Fruit fly (Drosophila melanogaster): ENCODE results near the gene nej.

Gene nej

dm6 chrX:9650757-9651594, 35.9 kb downstream of the nej start (continued):
- peak; percentile 67 for TF ChIP-seq schlank (tag; optimal IDR thresholded peaks at IDR 0.05)
- peak; percentile 86 for TF ChIP-seq psq (GFP tag; optimal IDR thresholded peaks at IDR 0.05)
- peak; percentile 81 for TF ChIP-seq CG4360 (GFP tag; IDR thresholded peaks at IDR 0.05)
- peak; percentile 88 for TF ChIP-seq CG18764 (GFP tag; optimal IDR thresholded peaks at IDR 0.05)
- TF ChIP-seq Dbx (GFP tag; IDR thresholded peaks at IDR 0.05): peak; percentile 76
- no peak for TF ChIP-seq pan (optimal IDR thresholded peaks at IDR 0.05)
- peak in 1 of 2 experiments; percentile 96 for TF ChIP-seq pan (GFP tag; optimal IDR thresholded peaks at IDR 0.05 in 1 of 2, IDR thresholded peaks at IDR 0.05 in 1 of 2)
- no peak for TF ChIP-seq sna (GFP tag; IDR thresholded peaks at IDR 0.05; ENCODE audit: partially characterized antibody)
- peak; percentile 87 for TF ChIP-seq CG14667 (GFP tag; IDR thresholded peaks at IDR 0.05)
- peak; percentile 69 for TF ChIP-seq CG14965 (GFP tag; optimal IDR thresholded peaks at IDR 0.05; ENCODE audit: borderline replicate concordance)
- TF ChIP-seq ac (GFP tag; optimal IDR thresholded peaks at IDR 0.05): peak; percentile 93
- peak in 1 of 2 experiments; percentile 93 for TF ChIP-seq Eip74EF (GFP tag; optimal IDR thresholded peaks at IDR 0.05)
- TF ChIP-seq B-H2 (GFP tag; optimal IDR thresholded peaks at IDR 0.05): no peak
- peak; percentile 94 for TF ChIP-seq CG12391 (tag; optimal IDR thresholded peaks at IDR 0.05)
- peak; percentile 63; the same call in 1 of the 2 replicates for TF ChIP-seq CkIIα-i1 (GFP tag; IDR thresholded peaks at IDR 0.05)
- TF ChIP-seq br (optimal IDR thresholded peaks at IDR 0.05): no peak
- peak; percentile 92 for TF ChIP-seq HHEX (GFP tag; optimal IDR thresholded peaks at IDR 0.05)
- TF ChIP-seq gem (tag; optimal IDR thresholded peaks at IDR 0.05): peak; percentile 96
- TF ChIP-seq lab (GFP tag; optimal IDR thresholded peaks at IDR 0.05): peak; percentile 93
- peak; percentile 93 for TF ChIP-seq CG11398 (GFP tag; optimal IDR thresholded peaks at IDR 0.05)
- TF ChIP-seq vvl (GFP tag; IDR thresholded peaks at IDR 0.05): peak; percentile 98
- peak; percentile 89 for TF ChIP-seq CG4404 (GFP tag; IDR thresholded peaks at IDR 0.05)
- 0 out of 4 replicates have a peak, but pooled peaks have one; percentile 29 for TF ChIP-seq Dll (GFP tag; IDR thresholded peaks at IDR 0.05; ENCODE audit: partially characterized antibody)
- TF ChIP-seq ind (GFP tag; optimal IDR thresholded peaks at IDR 0.05): peak; percentile 93
- TF ChIP-seq Sry-β (GFP tag; optimal IDR thresholded peaks at IDR 0.05): peak; percentile 45
- peak; percentile 69 for TF ChIP-seq Jarid2 (GFP tag; optimal IDR thresholded peaks at IDR 0.05)
- peak; percentile 85 for TF ChIP-seq BtbVII (GFP tag; optimal IDR thresholded peaks at IDR 0.05)
- peak; percentile 46 for TF ChIP-seq CG7271 (tag; optimal IDR thresholded peaks at IDR 0.05)
- TF ChIP-seq seq (GFP tag; IDR thresholded peaks at IDR 0.05): peak; percentile 93
- peak; percentile 37 for TF ChIP-seq CG7928 (GFP tag; optimal IDR thresholded peaks at IDR 0.05)
- peak; percentile 90 for TF ChIP-seq CG4617 (GFP tag; optimal IDR thresholded peaks at IDR 0.05; ENCODE audit: borderline replicate concordance)
- TF ChIP-seq wek (GFP tag; optimal IDR thresholded peaks at IDR 0.05): peak; percentile 82
- TF ChIP-seq Stat92E (GFP tag; optimal IDR thresholded peaks at IDR 0.05): peak in 1 of 3 experiments; percentile 75
- TF ChIP-seq CG4820 (GFP tag; optimal IDR thresholded peaks at IDR 0.05): peak; percentile 92
- peak; percentile 97 for TF ChIP-seq otp (GFP tag; IDR thresholded peaks at IDR 0.05)
- TF ChIP-seq sens-2 (GFP tag; IDR thresholded peaks at IDR 0.05): peak; percentile 96
- TF ChIP-seq Dek (tag; optimal IDR thresholded peaks at IDR 0.05): peak; percentile 81
- peak; percentile 96 for TF ChIP-seq CG14050 (GFP tag; IDR thresholded peaks at IDR 0.05)
- no peak for TF ChIP-seq cad (GFP tag; optimal IDR thresholded peaks at IDR 0.05)
- peak; percentile 92 for TF ChIP-seq odd (GFP tag; optimal IDR thresholded peaks at IDR 0.05)
- TF ChIP-seq tap (tag; optimal IDR thresholded peaks at IDR 0.05): peak; percentile 87
- peak; percentile 85 for TF ChIP-seq Kr (GFP tag; optimal IDR thresholded peaks at IDR 0.05)
- TF ChIP-seq ase (GFP tag; IDR thresholded peaks at IDR 0.05): peak; percentile 95
- TF ChIP-seq CG2875 (GFP tag; optimal IDR thresholded peaks at IDR 0.05): peak; percentile 94
- peak; percentile 95 for TF ChIP-seq CG7556 (GFP tag; optimal IDR thresholded peaks at IDR 0.05)
- TF ChIP-seq btn (GFP tag; optimal IDR thresholded peaks at IDR 0.05): peak; percentile 93
- peak; percentile 66 for TF ChIP-seq ftz-f1 (GFP tag; optimal IDR thresholded peaks at IDR 0.05)
- TF ChIP-seq trh (GFP tag; optimal IDR thresholded peaks at IDR 0.05): peak; percentile 86

All from whole organism, embryonic.